Worm (Caenorhabditis elegans) whole organism, mixed stage, embryonic: ENCODE results near the gene C12D8.13.

Experiments used
- M03D4.4 ChIP-seq: sonication (generic microtip); optimal IDR thresholded peaks from 2 replicates; lab custom pipeline; 2017; ENCODE audit warnings: mild to moderate bottlenecking, missing genetic modification characterization, missing compliant biosample characterization
- bed-3 ChIP-seq: fragments of 200-800 bp; sonication (Bioruptor generic); optimal IDR thresholded peaks from 3 replicates; lab custom pipeline; 2018; ENCODE audit warnings: mild to moderate bottlenecking, missing genetic modification characterization, moderate library complexity, missing compliant biosample characterization
- blmp-1 ChIP-seq: fragments of 150-350 bp; optimal IDR thresholded peaks from 2 replicates; lab custom pipeline; 2014; ENCODE audit warnings: missing biosample characterization, missing genetic modification characterization
- ceh-39 ChIP-seq: fragments of 150-350 bp; optimal IDR thresholded peaks from 2 replicates; lab custom pipeline; 2014; ENCODE audit warnings: missing biosample characterization, missing genetic modification characterization
- ceh-43 ChIP-seq: fragments of 200-800 bp; sonication (Bioruptor generic); optimal IDR thresholded peaks from 2 replicates; lab custom pipeline; 2018; ENCODE audit warnings: mild to moderate bottlenecking, missing genetic modification characterization, moderate library complexity, missing compliant biosample characterization
- ceh-83 ChIP-seq: fragments of 200-800 bp; sonication (Bioruptor generic); optimal IDR thresholded peaks from 2 replicates; lab custom pipeline; 2018; ENCODE audit warnings: mild to moderate bottlenecking, missing genetic modification characterization, missing compliant biosample characterization
- ces-1 ChIP-seq: fragments of 150-350 bp; optimal IDR thresholded peaks from 2 replicates; lab custom pipeline; 2014; ENCODE audit warnings: missing biosample characterization, missing genetic modification reagents, missing genetic modification characterization
- cnd-1 ChIP-seq: fragments of 200-800 bp; sonication (Bioruptor generic); optimal IDR thresholded peaks from 2 replicates; lab custom pipeline; 2018; ENCODE audit warnings: mild to moderate bottlenecking, missing genetic modification characterization, missing compliant biosample characterization
- drap-1 ChIP-seq: fragments of 200-800 bp; sonication (Bioruptor generic); optimal IDR thresholded peaks from 3 replicates; lab custom pipeline; 2018; ENCODE audit warnings: mild to moderate bottlenecking, missing genetic modification characterization, missing compliant biosample characterization
- elt-1 ChIP-seq: sonication (generic microtip); optimal IDR thresholded peaks from 2 replicates; lab custom pipeline; 2017; ENCODE audit warnings: missing genetic modification characterization, mild to moderate bottlenecking, missing compliant biosample characterization, antibody characterized with exemption, moderate library complexity, borderline replicate concordance; ENCODE audit not compliant: insufficient read depth
- elt-3 ChIP-seq: fragments of 150-350 bp; optimal IDR thresholded peaks from 2 replicates; lab custom pipeline; 2014; ENCODE audit warnings: missing biosample characterization, missing genetic modification characterization
- flh-1 ChIP-seq: fragments of 200-800 bp; sonication (Bioruptor generic); optimal IDR thresholded peaks from 2 replicates; lab custom pipeline; 2018; ENCODE audit warnings: mild to moderate bottlenecking, missing genetic modification characterization, moderate library complexity, missing compliant biosample characterization
- ham-2 ChIP-seq: fragments of 200-800 bp; sonication (Bioruptor generic); optimal IDR thresholded peaks from 2 replicates; lab custom pipeline; 2018; ENCODE audit warnings: mild to moderate bottlenecking, missing genetic modification characterization, missing compliant biosample characterization
- hlh-1 ChIP-seq: fragments of 150-350 bp; optimal IDR thresholded peaks from 2 replicates; lab custom pipeline; 2014; ENCODE audit warnings: missing biosample characterization, missing genetic modification reagents, missing genetic modification characterization
- lin-13 ChIP-seq: fragments of 150-350 bp; optimal IDR thresholded peaks from 2 replicates; lab custom pipeline; 2014; ENCODE audit warnings: missing biosample characterization, missing genetic modification characterization
- lin-32 ChIP-seq: fragments of 200-800 bp; sonication (Bioruptor generic); optimal IDR thresholded peaks from 2 replicates; lab custom pipeline; 2018; ENCODE audit warnings: mild to moderate bottlenecking, missing genetic modification characterization, missing compliant biosample characterization
- lsy-2 ChIP-seq: fragments of 150-350 bp; optimal IDR thresholded peaks from 2 replicates; lab custom pipeline; 2014; ENCODE audit warnings: missing biosample characterization, missing genetic modification characterization
- mab-5 ChIP-seq: fragments of 150-350 bp; optimal IDR thresholded peaks from 2 replicates; lab custom pipeline; 2014; ENCODE audit warnings: missing biosample characterization, missing genetic modification characterization
- mep-1 ChIP-seq: fragments of 150-350 bp; optimal IDR thresholded peaks from 2 replicates; lab custom pipeline; 2017; ENCODE audit warnings: missing biosample characterization, missing genetic modification reagents, missing genetic modification characterization, inconsistent platforms
- mls-2 ChIP-seq: sonication (generic microtip); optimal IDR thresholded peaks from 2 replicates; lab custom pipeline; 2016; ENCODE audit warnings: mild to moderate bottlenecking, missing genetic modification characterization, moderate library complexity, missing compliant biosample characterization
- nhr-12 ChIP-seq: fragments of 150-350 bp; optimal IDR thresholded peaks from 2 replicates; lab custom pipeline; 2014; ENCODE audit warnings: missing biosample characterization, missing genetic modification characterization
- nhr-2 ChIP-seq: fragments of 150-350 bp; optimal IDR thresholded peaks from 2 replicates; lab custom pipeline; 2014; ENCODE audit warnings: missing biosample characterization, missing genetic modification characterization
- nhr-237 ChIP-seq: fragments of 150-350 bp; optimal IDR thresholded peaks from 2 replicates; lab custom pipeline; 2014; ENCODE audit warnings: missing biosample characterization, missing genetic modification characterization
- nhr-28 ChIP-seq: fragments of 150-350 bp; optimal IDR thresholded peaks from 2 replicates; lab custom pipeline; 2014; ENCODE audit warnings: missing biosample characterization, missing genetic modification characterization
- nhr-76 ChIP-seq: sonication (generic microtip); optimal IDR thresholded peaks from 2 replicates; lab custom pipeline; 2017; ENCODE audit warnings: missing biosample characterization, missing genetic modification characterization
- pha-4 ChIP-seq: fragments of 150-350 bp; optimal IDR thresholded peaks from 2 replicates; lab custom pipeline; 2018; ENCODE audit warnings: missing biosample characterization, missing genetic modification reagents, missing genetic modification characterization
- sem-2 ChIP-seq: fragments of 200-800 bp; sonication (Bioruptor generic); optimal IDR thresholded peaks from 2 replicates; lab custom pipeline; 2018; ENCODE audit warnings: mild to moderate bottlenecking, missing genetic modification characterization, missing compliant biosample characterization
- snpc-4 ChIP-seq: fragments of 150-350 bp; optimal IDR thresholded peaks from 2 replicates; lab custom pipeline; 2014; ENCODE audit warnings: missing biosample characterization, missing genetic modification characterization
- sptf-1 ChIP-seq: sonication (generic microtip); optimal IDR thresholded peaks from 2 replicates; lab custom pipeline; 2017; ENCODE audit warnings: mild to moderate bottlenecking, missing genetic modification characterization, moderate library complexity, missing compliant biosample characterization
- tbx-8 ChIP-seq: fragments of 200-800 bp; sonication (Bioruptor generic); optimal IDR thresholded peaks from 2 replicates; lab custom pipeline; 2018; ENCODE audit warnings: mild to moderate bottlenecking, missing genetic modification characterization, moderate library complexity, missing compliant biosample characterization
- unc-120 ChIP-seq: sonication (generic microtip); optimal IDR thresholded peaks from 2 replicates; lab custom pipeline; 2017; ENCODE audit warnings: missing genetic modification characterization, missing compliant biosample characterization; ENCODE audit not compliant: poor library complexity, severe bottlenecking
- unc-39 ChIP-seq: fragments of 150-350 bp; optimal IDR thresholded peaks from 2 replicates; lab custom pipeline; 2014; ENCODE audit warnings: missing biosample characterization, missing genetic modification characterization
- unc-62 ChIP-seq: fragments of 150-350 bp; optimal IDR thresholded peaks from 2 replicates; lab custom pipeline; 2014; ENCODE audit warnings: missing biosample characterization, missing genetic modification reagents, missing genetic modification characterization
- zip-8 ChIP-seq: fragments of 150-350 bp; optimal IDR thresholded peaks from 2 replicates; lab custom pipeline; 2014; ENCODE audit warnings: missing biosample characterization, missing genetic modification characterization
- ztf-11 ChIP-seq: fragments of 150-350 bp; optimal IDR thresholded peaks from 2 replicates; lab custom pipeline; 2014; ENCODE audit warnings: missing biosample characterization, missing genetic modification characterization

Gene C12D8.13

ce11 chrV:10179235-10179634 is 41.3 kb downstream of the C12D8.13 start, which contains the start of gene cul-5:
Gene cul-5 (plus strand): TSS chrV:10179535.
- TF ChIP-seq pha-4 (tag; lab: Kevin White, UChicago) (no peak), tbx-8 (GFP tag; lab: Kevin White, UChicago) (no peak), unc-62 (GFP tag; lab: Kevin White, UChicago) (no peak), elt-1 (tag; lab: Kevin White, UChicago) (no peak), mep-1 (tag; lab: Kevin White, UChicago) (no peak), ham-2 (GFP tag; lab: Kevin White, UChicago) (no peak), nhr-76 (tag; lab: Kevin White, UChicago) (no peak), hlh-1 (tag; lab: Kevin White, UChicago) (no peak), nhr-2 (tag; lab: Kevin White, UChicago) (no peak), M03D4.4 (tag; lab: Kevin White, UChicago) (no peak), mab-5 (tag; lab: Kevin White, UChicago) (no peak), blmp-1 (tag; lab: Kevin White, UChicago) (no peak), unc-39 (tag; lab: Kevin White, UChicago) (no peak), unc-120 (no peak), ceh-39 (tag; lab: Kevin White, UChicago) (no peak), mls-2 (tag; lab: Kevin White, UChicago) (no peak), snpc-4 (tag; lab: Kevin White, UChicago) (no peak)

- no peak for TF ChIP-seq elt-1 (tag; lab: Kevin White, UChicago)
- TF ChIP-seq nhr-2 (tag; lab: Kevin White, UChicago), result no peak
- no peak for TF ChIP-seq hlh-1 (tag; lab: Kevin White, UChicago)
- no peak for TF ChIP-seq zip-8 (tag; lab: Kevin White, UChicago)
- TF ChIP-seq unc-39 (tag; lab: Kevin White, UChicago), result no peak
- no peak for TF ChIP-seq nhr-76 (tag; lab: Kevin White, UChicago)
- peak; percentile 48 for TF ChIP-seq sptf-1 (tag; lab: Kevin White, UChicago)
- peak; percentile 86 for TF ChIP-seq blmp-1 (tag; lab: Kevin White, UChicago)
- peak; percentile 0 for TF ChIP-seq ceh-39 (tag; lab: Kevin White, UChicago)
- TF ChIP-seq elt-3 (tag; lab: Kevin White, UChicago), result no peak
- TF ChIP-seq mls-2 (tag; lab: Kevin White, UChicago), result no peak
- no peak for TF ChIP-seq ztf-11
- TF ChIP-seq cnd-1, result no peak
- TF ChIP-seq nhr-237 (tag; lab: Kevin White, UChicago), result peak; percentile 61
- TF ChIP-seq mep-1 (tag; lab: Kevin White, UChicago), result peak; percentile 62
- no peak for TF ChIP-seq bed-3 (GFP tag; lab: Kevin White, UChicago)
- TF ChIP-seq nhr-28 (tag; lab: Kevin White, UChicago), result no peak
- TF ChIP-seq ceh-83 (GFP tag; lab: Kevin White, UChicago), result no peak
- no peak for TF ChIP-seq M03D4.4 (tag; lab: Kevin White, UChicago)
- TF ChIP-seq nhr-12, result no peak
- peak; percentile 67 for TF ChIP-seq unc-120
- no peak for TF ChIP-seq drap-1 (GFP tag; lab: Kevin White, UChicago)
- no peak for TF ChIP-seq unc-62 (GFP tag; lab: Kevin White, UChicago)
- TF ChIP-seq pha-4 (tag; lab: Kevin White, UChicago), result no peak
- TF ChIP-seq ceh-43 (GFP tag; lab: Kevin White, UChicago), result no peak
- no peak for TF ChIP-seq tbx-8 (GFP tag; lab: Kevin White, UChicago)
- TF ChIP-seq ces-1 (GFP tag; lab: Kevin White, UChicago), result peak; percentile 19
- TF ChIP-seq lin-13 (tag; lab: Kevin White, UChicago), result peak; percentile 40
- no peak for TF ChIP-seq mab-5 (tag; lab: Kevin White, UChicago)
- TF ChIP-seq snpc-4 (tag; lab: Kevin White, UChicago), result no peak
- no peak for TF ChIP-seq sem-2 (GFP tag; lab: Kevin White, UChicago)
- TF ChIP-seq lsy-2, result peak; percentile 30
- TF ChIP-seq lin-32 (GFP tag; lab: Kevin White, UChicago), result no peak
- no peak for TF ChIP-seq ham-2 (GFP tag; lab: Kevin White, UChicago)
- TF ChIP-seq flh-1 (GFP tag; lab: Kevin White, UChicago), result no peak
- TF ChIP-seq, all 35 proteins: peak for 9
These were observed 42.3 kb downstream of the C12D8.13 start for ce11 chrV:10178166-10178565.

ce11 chrV:10174632-10175075 is 45.9 kb downstream of the C12D8.13 start:
- TF ChIP-seq nhr-2 (tag; lab: Kevin White, UChicago) (no peak), mls-2 (tag; lab: Kevin White, UChicago) (peak; percentile 69), ceh-83 (GFP tag; lab: Kevin White, UChicago) (no peak), lin-32 (GFP tag; lab: Kevin White, UChicago) (no peak), hlh-1 (tag; lab: Kevin White, UChicago) (no peak), lin-13 (tag; lab: Kevin White, UChicago) (no peak), ces-1 (GFP tag; lab: Kevin White, UChicago) (peak; percentile 90), unc-62 (GFP tag; lab: Kevin White, UChicago) (peak; percentile 12)
- TF ChIP-seq, all 35 proteins: peak for 3
